Fruit fly (Drosophila melanogaster) whole organism, embryonic: ENCODE data around the gene path.

Source experiments
- CG11085 ChIP-seq: fragments of 200-800 bp; sonication (Bioruptor generic); IDR thresholded peaks from 2 replicates; pipeline ENCODE4 v1.3.6; 2022; ENCODE audit warnings: missing biosample characterization, missing genetic modification characterization
- CG11723 ChIP-seq: fragments of 200-800 bp; sonication (Bioruptor generic); optimal IDR thresholded peaks from 2 replicates; lab custom pipeline; 2017; ENCODE audit warnings: missing biosample characterization, mild to moderate bottlenecking, missing genetic modification characterization
- CG12236 ChIP-seq: fragments of 200-800 bp; sonication (Bioruptor generic); optimal IDR thresholded peaks from 2 replicates; lab custom pipeline; 2016; ENCODE audit warnings: missing biosample characterization, missing genetic modification characterization
- CG12769 ChIP-seq: fragments of 200-800 bp; sonication (Bioruptor generic); optimal IDR thresholded peaks from 2 replicates; lab custom pipeline; 2019; ENCODE audit warnings: missing biosample characterization, mild to moderate bottlenecking, missing genetic modification characterization, moderate library complexity
- CG17829 ChIP-seq: fragments of 200-800 bp; optimal IDR thresholded peaks from 2 replicates; lab custom pipeline; 2019; ENCODE audit warnings: missing biosample characterization, mild to moderate bottlenecking, missing genetic modification characterization, moderate library complexity
- CG1832 ChIP-seq: fragments of 200-800 bp; sonication (Bioruptor generic); optimal IDR thresholded peaks from 2 replicates; lab custom pipeline; 2017; ENCODE audit warnings: missing biosample characterization, mild to moderate bottlenecking, missing genetic modification characterization, inconsistent platforms
- CG30403 ChIP-seq: fragments of 200-800 bp; sonication (Bioruptor generic); optimal IDR thresholded peaks from 3 replicates; lab custom pipeline; 2016; ENCODE audit warnings: missing biosample characterization, missing genetic modification characterization
- CG32772 ChIP-seq: fragments of 200-800 bp; sonication (Bioruptor generic); IDR thresholded peaks from 2 replicates; pipeline ENCODE4 v1.3.6; 2022; ENCODE audit warnings: missing biosample characterization, missing genetic modification characterization
- CG3995 ChIP-seq: fragments of 200-800 bp; sonication (Bioruptor generic); optimal IDR thresholded peaks from 3 replicates; lab custom pipeline; 2016; ENCODE audit warnings: missing biosample characterization, missing genetic modification characterization
- CG4617 ChIP-seq: fragments of 200-800 bp; sonication (Bioruptor generic); optimal IDR thresholded peaks from 3 replicates; lab custom pipeline; 2016; ENCODE audit warnings: missing biosample characterization, missing genetic modification characterization, borderline replicate concordance
- CG6765 ChIP-seq: fragments of 200-800 bp; sonication (Bioruptor generic); optimal IDR thresholded peaks from 3 replicates; lab custom pipeline; 2017; ENCODE audit warnings: missing biosample characterization, mild to moderate bottlenecking, missing genetic modification characterization
- CG8281 ChIP-seq: fragments of 200-800 bp; sonication (Bioruptor generic); optimal IDR thresholded peaks from 2 replicates; lab custom pipeline; 2018; ENCODE audit warnings: missing biosample characterization, mild to moderate bottlenecking, missing genetic modification characterization, moderate library complexity
- CG8359 ChIP-seq: fragments of 200-800 bp; sonication (Bioruptor generic); optimal IDR thresholded peaks from 2 replicates; lab custom pipeline; 2017; ENCODE audit warnings: missing biosample characterization, mild to moderate bottlenecking, missing genetic modification characterization, borderline replicate concordance
- Dek ChIP-seq: fragments of 200-800 bp; sonication (Bioruptor generic); optimal IDR thresholded peaks from 3 replicates; lab custom pipeline; 2019; ENCODE audit warnings: missing biosample characterization, mild to moderate bottlenecking, missing genetic modification characterization, moderate library complexity
- Dip3 ChIP-seq: fragments of 200-800 bp; sonication (Bioruptor generic); optimal IDR thresholded peaks from 3 replicates; lab custom pipeline; 2016; ENCODE audit warnings: missing biosample characterization, missing genetic modification characterization
- E2f1 ChIP-seq: fragments of 200-800 bp; sonication (Bioruptor generic); IDR thresholded peaks from 2 replicates; pipeline ENCODE4 v1.3.6; 2022; ENCODE audit warnings: missing biosample characterization, missing genetic modification characterization
- Fer1 ChIP-seq: fragments of 200-800 bp; sonication (Bioruptor generic); optimal IDR thresholded peaks from 2 replicates; lab custom pipeline; 2017; ENCODE audit warnings: missing biosample characterization, mild to moderate bottlenecking, missing genetic modification characterization
- Fer3 ChIP-seq: fragments of 200-800 bp; sonication (Bioruptor generic); optimal IDR thresholded peaks from 2 replicates; lab custom pipeline; 2018; ENCODE audit warnings: missing biosample characterization, mild to moderate bottlenecking, missing genetic modification characterization, moderate library complexity
- H15 ChIP-seq: fragments of 200-800 bp; sonication (Bioruptor generic); IDR thresholded peaks from 3 replicates; pipeline ENCODE4 v1.3.6; 2022; ENCODE audit warnings: missing biosample characterization, missing genetic modification characterization
- Hey ChIP-seq: fragments of 200-800 bp; sonication (Bioruptor generic); optimal IDR thresholded peaks from 3 replicates; lab custom pipeline; 2018; ENCODE audit warnings: missing biosample characterization, mild to moderate bottlenecking, missing genetic modification characterization
- Hmx ChIP-seq: fragments of 200-800 bp; sonication (Bioruptor generic); optimal IDR thresholded peaks from 2 replicates; lab custom pipeline; 2016; ENCODE audit warnings: missing biosample characterization, missing genetic modification characterization
- Max ChIP-seq: fragments of 200-800 bp; sonication (Bioruptor generic); optimal IDR thresholded peaks from 2 replicates; lab custom pipeline; 2016; ENCODE audit warnings: missing biosample characterization, mild to moderate bottlenecking, missing genetic modification characterization
- NC2β ChIP-seq: fragments of 200-800 bp; sonication (Bioruptor generic); optimal IDR thresholded peaks from 2 replicates; lab custom pipeline; 2016; ENCODE audit warnings: missing biosample characterization, missing genetic modification characterization
- Nf-YA ChIP-seq: fragments of 200-800 bp; sonication (Bioruptor generic); IDR thresholded peaks from 2 replicates; pipeline ENCODE4 v1.3.6; 2022; ENCODE audit warnings: missing biosample characterization, missing genetic modification characterization
- Nf-YB ChIP-seq: fragments of 200-800 bp; sonication (Bioruptor generic); optimal IDR thresholded peaks from 3 replicates; lab custom pipeline; 2019; ENCODE audit warnings: missing biosample characterization, mild to moderate bottlenecking, missing genetic modification characterization, moderate library complexity
- Optix ChIP-seq: fragments of 200-800 bp; sonication (Bioruptor generic); IDR thresholded peaks from 3 replicates; pipeline ENCODE4 v1.3.6; 2022; ENCODE audit warnings: missing biosample characterization, missing genetic modification characterization
- Stat92E ChIP-seq, 3 experiments: fragments of >200 bp in 2 of 3; fragments of 200-800 bp in 1 of 3; sonication (Bioruptor generic) in 1 of 3; optimal IDR thresholded peaks; 2 replicates each; lab custom pipeline; 2017 to 2019; ENCODE audit warnings: missing biosample characterization in 3 of 3, missing genetic modification characterization in 3 of 3, mild to moderate bottlenecking in 1 of 3, moderate library complexity in 1 of 3
- abd-A ChIP-seq: fragments of 200-800 bp; sonication (Bioruptor generic); optimal IDR thresholded peaks from 3 replicates; lab custom pipeline; 2019; ENCODE audit warnings: missing biosample characterization, mild to moderate bottlenecking, missing genetic modification characterization, moderate library complexity
- aop ChIP-seq: fragments of 200-800 bp; sonication (Bioruptor generic); IDR thresholded peaks from 2 replicates; pipeline ENCODE4 v1.3.6; 2022; ENCODE audit warnings: missing biosample characterization, missing genetic modification characterization
- caup ChIP-seq: fragments of 200-800 bp; sonication (Bioruptor generic); optimal IDR thresholded peaks from 3 replicates; lab custom pipeline; 2017; ENCODE audit warnings: missing biosample characterization, mild to moderate bottlenecking, missing genetic modification characterization, moderate library complexity; ENCODE audit not compliant: severe bottlenecking
- chif ChIP-seq, 2 experiments: fragments of 200-800 bp; sonication (Bioruptor generic); optimal IDR thresholded peaks; 3 replicates each; lab custom pipeline; 2016; ENCODE audit warnings: missing biosample characterization in 2 of 2, missing genetic modification characterization in 2 of 2
- corto ChIP-seq: fragments of 200-800 bp; sonication (Bioruptor generic); optimal IDR thresholded peaks from 2 replicates; lab custom pipeline; 2016; ENCODE audit warnings: missing biosample characterization, mild to moderate bottlenecking, missing genetic modification characterization, moderate library complexity
- eve ChIP-seq, 2 experiments: fragments of >200 bp; optimal IDR thresholded peaks; 2 replicates each; lab custom pipeline; 2017; ENCODE audit warnings: missing biosample characterization in 2 of 2, missing genetic modification characterization in 2 of 2
- gro ChIP-seq: fragments of 200-800 bp; sonication (Bioruptor generic); optimal IDR thresholded peaks from 2 replicates; lab custom pipeline; 2016; ENCODE audit warnings: missing biosample characterization, missing genetic modification characterization
- lbe ChIP-seq: fragments of 200-800 bp; sonication (Bioruptor generic); optimal IDR thresholded peaks from 2 replicates; lab custom pipeline; 2016; ENCODE audit warnings: missing biosample characterization, mild to moderate bottlenecking, missing genetic modification characterization
- nmo ChIP-seq: fragments of 200-800 bp; sonication (Bioruptor generic); optimal IDR thresholded peaks from 2 replicates; lab custom pipeline; 2018; ENCODE audit warnings: missing biosample characterization, mild to moderate bottlenecking, missing genetic modification characterization, moderate library complexity
- pita ChIP-seq: fragments of 200-800 bp; sonication (Bioruptor generic); optimal IDR thresholded peaks from 2 replicates; lab custom pipeline; 2017; ENCODE audit warnings: missing biosample characterization, mild to moderate bottlenecking, missing genetic modification characterization
- ranshi ChIP-seq: fragments of 200-800 bp; sonication (Bioruptor generic); IDR thresholded peaks from 2 replicates; pipeline ENCODE4 v1.3.6; 2022; ENCODE audit warnings: missing biosample characterization, missing genetic modification characterization
- sd ChIP-seq: fragments of 200-800 bp; sonication (Bioruptor generic); optimal IDR thresholded peaks from 3 replicates; lab custom pipeline; 2018; ENCODE audit warnings: missing biosample characterization, mild to moderate bottlenecking, missing genetic modification characterization, moderate library complexity
- sens ChIP-seq: fragments of 200-800 bp; sonication (Bioruptor generic); peaks from one replicate; lab custom pipeline; 2016; ENCODE audit warnings: missing biosample characterization, missing genetic modification characterization
- sima ChIP-seq: fragments of 200-800 bp; sonication (Bioruptor generic); optimal IDR thresholded peaks from 2 replicates; lab custom pipeline; 2016; ENCODE audit warnings: missing biosample characterization, missing genetic modification characterization
- tgo ChIP-seq: fragments of 200-800 bp; sonication (Bioruptor generic); IDR thresholded peaks from 3 replicates; pipeline ENCODE4 v1.3.6; 2022; ENCODE audit warnings: missing biosample characterization, missing genetic modification characterization
- tup ChIP-seq: fragments of 200-800 bp; sonication (Bioruptor generic); optimal IDR thresholded peaks from 2 replicates; lab custom pipeline; 2016; ENCODE audit warnings: missing biosample characterization, mild to moderate bottlenecking, missing genetic modification characterization, moderate library complexity

The path gene

DNA sequence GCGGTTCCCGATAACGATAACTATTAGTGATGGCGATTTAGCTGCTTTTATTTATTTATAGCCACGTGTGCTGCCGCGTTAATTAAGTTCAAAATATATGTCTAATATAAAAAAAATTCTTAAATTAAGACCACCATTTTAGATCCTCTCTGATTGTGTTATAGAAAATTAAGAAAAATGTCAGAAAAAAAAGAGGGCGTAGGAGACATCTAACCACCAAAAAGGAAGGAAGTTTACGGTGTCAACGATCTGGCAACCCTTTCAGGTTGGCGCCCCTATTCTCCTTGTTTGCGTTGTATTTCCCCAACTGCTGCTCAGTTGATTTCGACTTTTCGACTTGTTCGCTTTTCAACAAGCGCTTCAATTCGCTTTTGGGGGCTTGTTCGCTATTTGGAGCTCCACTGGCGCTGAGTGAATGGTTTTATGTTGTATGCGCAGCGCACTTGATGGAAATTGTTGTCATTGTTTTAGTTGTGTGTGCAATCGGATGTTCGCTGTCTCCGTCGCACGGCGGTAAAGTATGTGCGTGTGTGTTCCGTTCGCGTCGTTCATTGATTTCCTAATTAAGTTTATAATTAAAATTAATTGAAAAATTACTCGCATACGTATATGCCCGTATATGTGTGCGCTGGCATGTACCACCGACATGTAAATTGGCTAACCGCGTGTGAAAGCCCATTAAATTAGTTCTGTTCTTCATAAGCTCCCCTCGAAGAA is 44.2 kb downstream of the path start, which contains the start of the genes CG3434 and CG44838 (continued):
- TF ChIP-seq Dek (tag; lab: Kevin White, UChicago), result peak; percentile 77
- peak; percentile 81 for TF ChIP-seq CG4617
- TF ChIP-seq CG6765 (GFP tag; lab: Kevin White, UChicago), result peak; percentile 76
- TF ChIP-seq sima, result peak; percentile 29
- peak; percentile 64 for TF ChIP-seq ranshi (GFP tag; lab: Robert Waterston, UW)
- peak; percentile 48 for TF ChIP-seq Dip3
- peak; percentile 88 for TF ChIP-seq Max (GFP tag; lab: Kevin White, UChicago)
- TF ChIP-seq H15 (GFP tag; lab: Robert Waterston, UW), result peak; percentile 74; the same call in 2 of the 3 replicates
- peak; percentile 49 for TF ChIP-seq sd (tag; lab: Kevin White, UChicago)
- peak; percentile 42 for TF ChIP-seq corto (GFP tag; lab: Kevin White, UChicago)
- peak; percentile 47 for TF ChIP-seq lbe (GFP tag; lab: Kevin White, UChicago)
- TF ChIP-seq CG17829 (tag; lab: Kevin White, UChicago), result peak; percentile 83
- TF ChIP-seq Hmx, result peak; percentile 26
- peak; percentile 59; the same call in 2 of the 3 replicates for TF ChIP-seq Optix (GFP tag; lab: Robert Waterston, UW)
- no peak for TF ChIP-seq aop (GFP tag; lab: Robert Waterston, UW)
- peak; percentile 64 for TF ChIP-seq gro (GFP tag; lab: Kevin White, UChicago)
- TF ChIP-seq Stat92E (GFP tag; optimal IDR thresholded peaks at IDR 0.05; lab: Kevin White, UChicago), result peak in 1 of 3 experiments; percentile 54
- TF ChIP-seq Nf-YB, result peak; percentile 72
- TF ChIP-seq Fer3, result peak; percentile 71
- TF ChIP-seq CG11723 (GFP tag; lab: Kevin White, UChicago), result peak; percentile 64
- TF ChIP-seq CG1832 (GFP tag; lab: Kevin White, UChicago), result peak; percentile 18
- TF ChIP-seq caup (GFP tag; lab: Kevin White, UChicago), result peak; percentile 83
- TF ChIP-seq abd-A (tag; lab: Kevin White, UChicago), result peak; percentile 80
- peak; percentile 62; the same call in 1 of the 2 replicates for TF ChIP-seq CG11085 (GFP tag; lab: Robert Waterston, UW)
- peak; percentile 38 for TF ChIP-seq tup (GFP tag; lab: Kevin White, UChicago)
- TF ChIP-seq Fer1, result peak; percentile 86
- TF ChIP-seq CG30403, result peak; percentile 88
- TF ChIP-seq NC2β (GFP tag; lab: Kevin White, UChicago), result peak; percentile 73
- TF ChIP-seq E2f1, result peak; percentile 73
- TF ChIP-seq CG8281, result peak; percentile 47
- peak; percentile 29 for TF ChIP-seq CG3995 (GFP tag; lab: Kevin White, UChicago)
- peak; percentile 87 for TF ChIP-seq nmo
- TF ChIP-seq chif (GFP tag; optimal IDR thresholded peaks at IDR 0.05; lab: Kevin White, UChicago), result peak; percentile 58 to 78
- TF ChIP-seq Hey, result peak; percentile 9
- TF ChIP-seq CG12769 (tag; lab: Kevin White, UChicago), result peak; percentile 40
- no peak for TF ChIP-seq CG8359 (GFP tag; lab: Kevin White, UChicago)
- TF ChIP-seq sens, result peak; percentile 95
- TF ChIP-seq CG12236, result peak; percentile 2
- TF ChIP-seq tgo (GFP tag; lab: Robert Waterston, UW), result peak; percentile 64
- no peak for TF ChIP-seq eve (GFP tag; optimal IDR thresholded peaks at IDR 0.05; lab: Kevin White, UChicago)
- peak; percentile 65 for TF ChIP-seq CG32772 (GFP tag; lab: Robert Waterston, UW)
- no peak for TF ChIP-seq pita (GFP tag; lab: Kevin White, UChicago)
- peak; percentile 42; the same call in 1 of the 2 replicates for TF ChIP-seq Nf-YA (GFP tag; lab: Robert Waterston, UW)
